Comparison of ENCODE assay signal across 3 worm cellular contexts in the genomic region with DNA sequence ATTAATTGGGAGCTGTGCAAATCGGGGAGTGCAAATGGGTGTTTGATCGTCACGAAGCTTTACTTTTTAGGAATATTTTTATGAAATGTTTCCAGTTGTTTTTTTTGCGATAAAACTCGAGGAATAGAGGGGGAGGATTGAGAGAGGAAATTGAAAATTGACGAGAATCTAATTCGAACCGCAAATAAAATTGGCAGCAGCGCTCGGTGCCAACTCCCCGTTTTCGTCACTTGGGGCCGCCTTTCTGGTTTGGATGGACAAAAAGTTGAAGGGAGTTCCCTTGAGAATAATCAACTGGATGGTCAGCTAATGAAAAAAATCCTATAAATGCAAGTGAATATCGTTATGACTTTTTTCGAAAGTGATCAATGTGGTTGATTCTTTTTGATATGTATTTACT.
A peak's percentile ranks its signal among the peaks of the same experiment; 100 is the strongest.
TF ChIP-seq lines count a peak whose summit lies in the region.

No protein-coding gene starts in this region.

TF ChIP-seq in whole organism, L1 larva, 84 proteins besides CTCF, POLR2A, EP300 and RAD21:
- TF ChIP-seq unc-86 (tag; optimal IDR thresholded peaks at IDR 0.05; lab: Kevin White, UChicago) = no peak
- TF ChIP-seq lin-14 (GFP tag; optimal IDR thresholded peaks at IDR 0.05; lab: Kevin White, UChicago) = peak; percentile 64
- no peak for TF ChIP-seq pax-3 (tag; optimal IDR thresholded peaks at IDR 0.05; lab: Kevin White, UChicago)
- no peak for TF ChIP-seq pag-3 (tag; optimal IDR thresholded peaks at IDR 0.05; lab: Kevin White, UChicago; ENCODE audit: borderline replicate concordance, insufficient read depth)
- TF ChIP-seq fkh-8 (tag; optimal IDR thresholded peaks at IDR 0.05; lab: Kevin White, UChicago) = no peak
- TF ChIP-seq ets-5 (GFP tag; IDR thresholded peaks at IDR 0.05; lab: Robert Waterston, UW) = no peak
- TF ChIP-seq efl-3 (GFP tag; optimal IDR thresholded peaks at IDR 0.05; lab: Kevin White, UChicago) = no peak
- no peak for TF ChIP-seq xbp-1 (tag; optimal IDR thresholded peaks at IDR 0.05; lab: Kevin White, UChicago)

TF ChIP-seq in whole organism, L4 larva, 104 proteins besides CTCF, POLR2A, EP300 and RAD21:
- TF ChIP-seq ces-1 (GFP tag; optimal IDR thresholded peaks at IDR 0.05; lab: Kevin White, UChicago) (peak; percentile 26), cey-2 (tag; optimal IDR thresholded peaks at IDR 0.05; lab: Kevin White, UChicago; ENCODE audit: borderline replicate concordance, insufficient read depth) (no peak), F26F4.8 (GFP tag; conservative IDR thresholded peaks at IDR 0.05; lab: Robert Waterston, UW) (no peak), snpc-4 (tag; optimal IDR thresholded peaks at IDR 0.05; lab: Kevin White, UChicago) (no peak), nhr-6 (tag; optimal IDR thresholded peaks at IDR 0.05; lab: Kevin White, UChicago) (no peak), D1046.2 (GFP tag; IDR thresholded peaks at IDR 0.05; lab: Robert Waterston, UW) (no peak)

TF ChIP-seq in whole organism, late embryonic, 69 proteins besides CTCF, POLR2A, EP300 and RAD21:
- no peak for TF ChIP-seq ceh-30 (tag; optimal IDR thresholded peaks at IDR 0.05; lab: Kevin White, UChicago)
- TF ChIP-seq unc-42 (tag; optimal IDR thresholded peaks at IDR 0.05; lab: Kevin White, UChicago) = peak; percentile 61
